Fruit fly (Drosophila melanogaster): ENCODE data around the gene CG34162.

DNA sequence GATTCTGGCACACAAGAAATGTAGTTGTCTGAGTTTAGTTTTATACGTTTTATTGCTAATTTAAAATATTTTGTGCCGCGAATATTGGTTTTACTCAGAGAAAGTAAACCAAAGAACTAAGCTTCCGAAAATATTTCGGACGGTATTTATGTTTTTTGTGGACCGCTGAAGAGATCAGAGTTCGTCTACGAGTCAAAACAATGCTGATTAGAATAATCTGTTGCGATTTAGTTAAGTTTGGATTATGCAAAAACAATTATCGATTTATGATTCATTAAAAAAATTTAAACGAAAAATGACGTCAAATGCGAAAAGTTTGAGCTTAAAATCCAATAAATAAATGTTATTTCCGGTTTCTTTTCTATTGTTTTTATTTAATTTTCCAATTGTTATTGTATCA, 8.9 kb upstream of the CG34162 start, which contains the start of gene CG43153:
- TF ChIP-seq CG8159 (tag; optimal IDR thresholded peaks at IDR 0.05): no peak
- TF ChIP-seq Ets98B (GFP tag; IDR thresholded peaks at IDR 0.05): no peak
- no peak for TF ChIP-seq fd96Ca (GFP tag; IDR thresholded peaks at IDR 0.05)
- no peak for TF ChIP-seq D1 (tag; optimal IDR thresholded peaks at IDR 0.05)
- TF ChIP-seq CG9948 (tag; optimal IDR thresholded peaks at IDR 0.05): no peak
- TF ChIP-seq EcR (GFP tag; optimal IDR thresholded peaks at IDR 0.05): no peak

Measured in whole organism, pupa.